Worm (Caenorhabditis elegans): ENCODE data around the gene C42D4.19.

ce11 chrIV:7159586-7159985, 15.9 kb upstream of the C42D4.19 start:
- TF ChIP-seq lin-39 (tag; optimal IDR thresholded peaks at IDR 0.05) (no peak), snpc-4 (tag; optimal IDR thresholded peaks at IDR 0.05) (no peak), elt-3 (tag; optimal IDR thresholded peaks at IDR 0.05) (no peak), blmp-1 (tag; optimal IDR thresholded peaks at IDR 0.05) (no peak), lin-13 (GFP tag; optimal IDR thresholded peaks at IDR 0.05) (no peak), nhr-77 (tag; optimal IDR thresholded peaks at IDR 0.05) (no peak), nhr-11 (tag; optimal IDR thresholded peaks at IDR 0.05) (no peak), zag-1 (tag; optimal IDR thresholded peaks at IDR 0.05) (no peak), ets-5 (GFP tag; IDR thresholded peaks at IDR 0.05) (no peak)
